Fruit fly (Drosophila melanogaster): ENCODE data around the gene eIF4E4.
A peak's percentile ranks its signal among the peaks of the same experiment; 100 is the strongest.

The eIF4E4 gene

DNA sequence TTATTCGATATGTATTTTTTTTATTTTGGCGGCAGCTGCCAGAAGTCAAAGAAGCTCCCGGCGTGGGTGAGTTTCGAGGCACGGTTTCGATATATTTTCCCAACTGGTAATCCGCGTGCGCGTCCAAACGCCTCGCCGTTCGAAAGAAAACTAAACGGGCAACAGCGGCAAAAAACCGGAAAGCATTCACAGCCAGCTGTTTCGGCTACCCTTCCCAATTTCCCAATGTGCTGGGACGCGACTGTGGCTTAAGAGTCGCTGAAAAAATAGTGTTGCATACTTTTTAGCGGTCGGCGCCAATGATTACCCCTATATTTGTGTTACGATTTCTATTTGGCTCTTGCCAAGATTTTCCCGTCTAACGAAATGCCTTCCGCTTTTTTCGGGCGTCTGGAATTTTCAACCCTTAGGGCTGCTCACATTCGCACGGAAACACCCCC lies 37.9 kb upstream of the eIF4E4 start, which contains the start of gene SP1173 (continued):
- TF ChIP-seq Oli (tag; optimal IDR thresholded peaks at IDR 0.05), result peak; percentile 7
- TF ChIP-seq seq (GFP tag; IDR thresholded peaks at IDR 0.05), result peak; percentile 70; the same call in 1 of the 2 replicates
- peak; percentile 22 for TF ChIP-seq nmo (GFP tag; optimal IDR thresholded peaks at IDR 0.05)
- peak; percentile 74; the same call in 1 of the 2 replicates for TF ChIP-seq rib (GFP tag; IDR thresholded peaks at IDR 0.05)
- TF ChIP-seq aop (GFP tag; IDR thresholded peaks at IDR 0.05), result peak; percentile 64; the same call in 1 of the 2 replicates
- TF ChIP-seq CG10147 (GFP tag; optimal IDR thresholded peaks at IDR 0.05), result peak; percentile 23
- peak; percentile 5 for TF ChIP-seq bigmax (GFP tag; optimal IDR thresholded peaks at IDR 0.05)
- TF ChIP-seq sob (GFP tag; IDR thresholded peaks at IDR 0.05), result peak; percentile 71
- peak; percentile 49; the same call in 1 of the 2 replicates for TF ChIP-seq CG32767 (GFP tag; IDR thresholded peaks at IDR 0.05)
- peak; percentile 11 for TF ChIP-seq mam (GFP tag; optimal IDR thresholded peaks at IDR 0.05)
- no peak for TF ChIP-seq CG11093 (GFP tag; IDR thresholded peaks at IDR 0.05)
- TF ChIP-seq CG13624 (GFP tag; optimal IDR thresholded peaks at IDR 0.05), result peak; percentile 50
- peak; percentile 24 for TF ChIP-seq pb (GFP tag; optimal IDR thresholded peaks at IDR 0.05)
- TF ChIP-seq chn (GFP tag; optimal IDR thresholded peaks at IDR 0.05), result peak; percentile 20
- peak; percentile 25 for TF ChIP-seq CG10431 (GFP tag; optimal IDR thresholded peaks at IDR 0.05)
- 0 out of 3 replicates have a peak, but pooled peaks have one; percentile 46 for TF ChIP-seq C15 (GFP tag; IDR thresholded peaks at IDR 0.05)
- TF ChIP-seq abd-A (tag; optimal IDR thresholded peaks at IDR 0.05), result peak; percentile 72
- peak; percentile 7 for TF ChIP-seq CG18619 (GFP tag; optimal IDR thresholded peaks at IDR 0.05)
- peak; percentile 69 for TF ChIP-seq stwl (tag; optimal IDR thresholded peaks at IDR 0.05)
- peak; percentile 7 for TF ChIP-seq Hey (tag; optimal IDR thresholded peaks at IDR 0.05)
- TF ChIP-seq Vsx1 (GFP tag; optimal IDR thresholded peaks at IDR 0.05), result no peak
- no peak for TF ChIP-seq inv (GFP tag; IDR thresholded peaks at IDR 0.05; ENCODE audit: partially characterized antibody)
- peak; percentile 35; the same call in 1 of the 2 replicates for TF ChIP-seq Xrp1 (GFP tag; IDR thresholded peaks at IDR 0.05)
- TF ChIP-seq ERR (GFP tag; optimal IDR thresholded peaks at IDR 0.05), result peak; percentile 25
- TF ChIP-seq grau (tag; optimal IDR thresholded peaks at IDR 0.05), result peak; percentile 31
- peak; percentile 35 for TF ChIP-seq CG4328 (GFP tag; optimal IDR thresholded peaks at IDR 0.05)
- no peak for TF ChIP-seq pan (optimal IDR thresholded peaks at IDR 0.05)
- TF ChIP-seq pan (GFP tag; optimal IDR thresholded peaks at IDR 0.05 in 1 of 2, IDR thresholded peaks at IDR 0.05 in 1 of 2), result peak in 1 of 2 experiments; percentile 67
- TF ChIP-seq CG31441 (GFP tag; IDR thresholded peaks at IDR 0.05), result peak; percentile 9; the same call in 1 of the 2 replicates
- no peak for TF ChIP-seq pnt (GFP tag; optimal IDR thresholded peaks at IDR 0.05)
- peak; percentile 8 for TF ChIP-seq CG15601 (tag; optimal IDR thresholded peaks at IDR 0.05)
- no peak for TF ChIP-seq CG4617 (GFP tag; optimal IDR thresholded peaks at IDR 0.05; ENCODE audit: borderline replicate concordance)
- TF ChIP-seq bcd (GFP tag; optimal IDR thresholded peaks at IDR 0.05), result peak; percentile 18
- peak; percentile 16 for TF ChIP-seq CG10979 (tag; optimal IDR thresholded peaks at IDR 0.05)
- no peak for TF ChIP-seq Tbp (GFP tag; optimal IDR thresholded peaks at IDR 0.05)
- 0 out of 2 replicates have a peak, but pooled peaks have one; percentile 22 for TF ChIP-seq CG6272 (GFP tag; IDR thresholded peaks at IDR 0.05)
- TF ChIP-seq BEAF-32 (GFP tag; optimal IDR thresholded peaks at IDR 0.05), result peak; percentile 5
- TF ChIP-seq CG34224 (GFP tag; IDR thresholded peaks at IDR 0.05; ENCODE audit: partially characterized antibody), result peak; percentile 27; the same call in 1 of the 3 replicates
- peak; percentile 35 for TF ChIP-seq Fer3 (tag; optimal IDR thresholded peaks at IDR 0.05)
- TF ChIP-seq HmgD (GFP tag; optimal IDR thresholded peaks at IDR 0.05), result peak; percentile 9
- TF ChIP-seq Dip3 (GFP tag; optimal IDR thresholded peaks at IDR 0.05), result no peak
- no peak for TF ChIP-seq CG3726 (GFP tag; IDR thresholded peaks at IDR 0.05)
- no peak for TF ChIP-seq Rx (GFP tag; IDR thresholded peaks at IDR 0.05)
- peak; percentile 48; the same call in 1 of the 2 replicates for TF ChIP-seq Drgx (GFP tag; IDR thresholded peaks at IDR 0.05)
- TF ChIP-seq unpg (GFP tag; optimal IDR thresholded peaks at IDR 0.05), result peak; percentile 32
- TF ChIP-seq ro (GFP tag; IDR thresholded peaks at IDR 0.05), result no peak
- TF ChIP-seq chinmo (GFP tag; IDR thresholded peaks at IDR 0.05; ENCODE audit: partially characterized antibody), result peak; percentile 96; the same call in 2 of the 4 replicates
- no peak for TF ChIP-seq odd (GFP tag; optimal IDR thresholded peaks at IDR 0.05)
- no peak for TF ChIP-seq CG8290 (GFP tag; optimal IDR thresholded peaks at IDR 0.05)
- peak; percentile 45 to 76 for TF ChIP-seq CG8290 (tag; optimal IDR thresholded peaks at IDR 0.05)
- TF ChIP-seq CG2712 (tag; optimal IDR thresholded peaks at IDR 0.05), result peak; percentile 38

All from whole organism, embryonic.